Worm (Caenorhabditis elegans) whole organism, L1 larva: ENCODE data around the gene Y73B6BL.23.
A peak's percentile ranks its signal among the peaks of the same experiment; 100 is the strongest.

Source experiments
- C04F5.9 ChIP-seq: sonication (generic microtip); optimal IDR thresholded peaks from 2 replicates; lab custom pipeline; 2016; ENCODE audit warnings: missing genetic modification characterization, missing compliant biosample characterization
- ama-1 ChIP-seq: fragments of 150-350 bp; optimal IDR thresholded peaks from 2 replicates; lab custom pipeline; 2014
- ceh-63 ChIP-seq: fragments of 200-800 bp; sonication (Bioruptor generic); optimal IDR thresholded peaks from 2 replicates; lab custom pipeline; 2018; ENCODE audit warnings: mild to moderate bottlenecking, missing genetic modification characterization, missing compliant biosample characterization
- ceh-8 ChIP-seq: fragments of 200-800 bp; sonication (Bioruptor generic); optimal IDR thresholded peaks from 2 replicates; lab custom pipeline; 2018; ENCODE audit warnings: mild to moderate bottlenecking, missing genetic modification characterization, moderate library complexity, missing compliant biosample characterization
- ceh-90 ChIP-seq: sonication (generic microtip); optimal IDR thresholded peaks from 2 replicates; lab custom pipeline; 2016; ENCODE audit warnings: missing genetic modification characterization, missing compliant biosample characterization
- ces-1 ChIP-seq: fragments of 150-350 bp; optimal IDR thresholded peaks from 2 replicates; lab custom pipeline; 2014; ENCODE audit warnings: missing biosample characterization, missing genetic modification reagents, missing genetic modification characterization
- dpl-1 ChIP-seq, 3 experiments: fragments of 150-350 bp in 2 of 3; sonication (generic microtip) in 1 of 3; optimal IDR thresholded peaks; 2 replicates each; lab custom pipeline; 2014 to 2017; ENCODE audit warnings: missing biosample characterization in 3 of 3, missing genetic modification characterization in 3 of 3, missing genetic modification reagents in 3 of 3
- dsc-1 ChIP-seq: sonication (generic microtip); optimal IDR thresholded peaks from 2 replicates; lab custom pipeline; 2016; ENCODE audit warnings: mild to moderate bottlenecking, missing genetic modification characterization, missing compliant biosample characterization
- efl-1 ChIP-seq, 4 experiments: fragments of 150-350 bp; optimal IDR thresholded peaks in 3 of 4; peaks in 1 of 4; 1 replicate in 1 of 4; 2 replicates in 3 of 4; lab custom pipeline; 2014; ENCODE audit warnings: missing biosample characterization in 2 of 4, missing genetic modification characterization in 2 of 4, missing genetic modification reagents in 2 of 4
- egl-13 ChIP-seq: sonication (generic microtip); optimal IDR thresholded peaks from 2 replicates; lab custom pipeline; 2016; ENCODE audit warnings: missing genotype, missing genetic modification reagents, missing genetic modification characterization, missing compliant biosample characterization
- egl-27 ChIP-seq, 2 experiments: fragments of 150-350 bp in 1 of 2; sonication (generic microtip); optimal IDR thresholded peaks; 3 replicates each; lab custom pipeline; 2017 to 2018; ENCODE audit warnings: missing biosample characterization in 2 of 2, missing genetic modification characterization in 2 of 2, missing genetic modification reagents in 2 of 2
- elt-2 ChIP-seq: sonication (generic microtip); optimal IDR thresholded peaks from 2 replicates; lab custom pipeline; 2016; ENCODE audit warnings: missing genetic modification characterization, mild to moderate bottlenecking, inconsistent platforms, missing compliant biosample characterization, missing genetic modification reagents
- elt-3 ChIP-seq, 6 experiments: fragments of 150-350 bp in 1 of 6; sonication (generic microtip); optimal IDR thresholded peaks; 2 replicates each; lab custom pipeline; 2017 to 2018; ENCODE audit warnings: missing biosample characterization in 6 of 6, missing genetic modification characterization in 6 of 6, inconsistent platforms in 1 of 6
- fkh-10 ChIP-seq: sonication (generic microtip); optimal IDR thresholded peaks from 2 replicates; lab custom pipeline; 2017; ENCODE audit warnings: missing biosample characterization, missing genetic modification reagents, missing genetic modification characterization
- fkh-4 ChIP-seq: sonication (generic microtip); optimal IDR thresholded peaks from 2 replicates; lab custom pipeline; 2016; ENCODE audit warnings: missing compliant biosample characterization, missing genetic modification characterization, borderline replicate concordance
- fos-1 ChIP-seq: fragments of 150-350 bp; optimal IDR thresholded peaks from 2 replicates; lab custom pipeline; 2014; ENCODE audit warnings: missing biosample characterization, missing genetic modification characterization
- grh-1 ChIP-seq: fragments of 200-800 bp; sonication (Bioruptor generic); IDR thresholded peaks from 2 replicates; pipeline ENCODE4 v1.3.6; 2022; ENCODE audit warnings: missing genetic modification reagents, missing genetic modification characterization, missing compliant biosample characterization
- hlh-4 ChIP-seq: sonication (generic microtip); optimal IDR thresholded peaks from 2 replicates; lab custom pipeline; 2016; ENCODE audit warnings: mild to moderate bottlenecking, missing genetic modification characterization, missing compliant biosample characterization
- irx-1 ChIP-seq: sonication (generic microtip); optimal IDR thresholded peaks from 2 replicates; lab custom pipeline; 2016; ENCODE audit warnings: missing genetic modification characterization, missing compliant biosample characterization
- lin-13 ChIP-seq: fragments of 150-350 bp; optimal IDR thresholded peaks from 2 replicates; lab custom pipeline; 2014; ENCODE audit warnings: missing biosample characterization, missing genetic modification reagents, missing genetic modification characterization
- lin-15B ChIP-seq: fragments of 150-350 bp; sonication (generic microtip); optimal IDR thresholded peaks from 3 replicates; lab custom pipeline; 2014; ENCODE audit warnings: missing biosample characterization, missing genetic modification characterization
- lin-35 ChIP-seq, 2 experiments: fragments of 150-350 bp; optimal IDR thresholded peaks; 2 replicates each; lab custom pipeline; 2014; ENCODE audit warnings: missing biosample characterization in 2 of 2, missing genetic modification characterization in 2 of 2, missing genetic modification reagents in 2 of 2
- lin-39 ChIP-seq: fragments of 150-350 bp; optimal IDR thresholded peaks from 2 replicates; lab custom pipeline; 2014; ENCODE audit warnings: missing biosample characterization, missing genetic modification reagents, missing genetic modification characterization
- lir-3 ChIP-seq: sonication (generic microtip); optimal IDR thresholded peaks from 2 replicates; lab custom pipeline; 2016; ENCODE audit warnings: mild to moderate bottlenecking, missing genetic modification characterization, moderate library complexity, missing compliant biosample characterization; ENCODE audit not compliant: poor library complexity
- lsy-2 ChIP-seq, 2 experiments: fragments of 150-350 bp; optimal IDR thresholded peaks; 2 replicates each; lab custom pipeline; 2014; ENCODE audit warnings: missing biosample characterization in 2 of 2, missing genetic modification characterization in 2 of 2
- nhr-19 ChIP-seq: fragments of 200-800 bp; sonication (Bioruptor generic); conservative IDR thresholded peaks from 2 replicates; pipeline ENCODE4 v1.3.6; 2022; ENCODE audit warnings: missing genetic modification characterization, missing compliant biosample characterization
- nhr-20 ChIP-seq: sonication (generic microtip); optimal IDR thresholded peaks from 2 replicates; lab custom pipeline; 2016; ENCODE audit warnings: mild to moderate bottlenecking, missing genetic modification characterization, missing compliant biosample characterization
- nhr-237 ChIP-seq: fragments of 150-350 bp; optimal IDR thresholded peaks from 2 replicates; lab custom pipeline; 2014; ENCODE audit warnings: missing biosample characterization, missing genetic modification characterization
- nhr-47 ChIP-seq: sonication (generic microtip); optimal IDR thresholded peaks from 2 replicates; lab custom pipeline; 2016; ENCODE audit warnings: mild to moderate bottlenecking, missing genetic modification characterization, moderate library complexity, missing compliant biosample characterization
- nhr-71 ChIP-seq: sonication (generic microtip); optimal IDR thresholded peaks from 2 replicates; lab custom pipeline; 2016; ENCODE audit warnings: mild to moderate bottlenecking, missing genetic modification characterization, moderate library complexity, missing compliant biosample characterization
- nhr-84 ChIP-seq: sonication (generic microtip); optimal IDR thresholded peaks from 2 replicates; lab custom pipeline; 2017; ENCODE audit warnings: missing biosample characterization, missing genetic modification characterization
- nhr-85 ChIP-seq: sonication (generic microtip); peaks from one replicate; lab custom pipeline; 2016; ENCODE audit warnings: missing genetic modification characterization, inconsistent platforms, missing compliant biosample characterization
- nhr-90 ChIP-seq: sonication (generic microtip); optimal IDR thresholded peaks from 2 replicates; lab custom pipeline; 2016; ENCODE audit warnings: mild to moderate bottlenecking, missing genetic modification characterization, missing compliant biosample characterization; ENCODE audit not compliant: poor library complexity
- pqm-1 ChIP-seq: sonication (generic microtip); optimal IDR thresholded peaks from 3 replicates; lab custom pipeline; 2017; ENCODE audit warnings: missing biosample characterization, missing genetic modification characterization
- rnt-1 ChIP-seq: sonication (generic microtip); optimal IDR thresholded peaks from 2 replicates; lab custom pipeline; 2016; ENCODE audit warnings: mild to moderate bottlenecking, missing genetic modification characterization, moderate library complexity, missing compliant biosample characterization
- snu-23 ChIP-seq: sonication (generic microtip); optimal IDR thresholded peaks from 2 replicates; lab custom pipeline; 2016; ENCODE audit warnings: missing genetic modification characterization, missing compliant biosample characterization
- sox-4 ChIP-seq: sonication (generic microtip); optimal IDR thresholded peaks from 2 replicates; lab custom pipeline; 2016; ENCODE audit warnings: missing genetic modification characterization, missing compliant biosample characterization
- sptf-1 ChIP-seq: fragments of 150-350 bp; optimal IDR thresholded peaks from 2 replicates; lab custom pipeline; 2014; ENCODE audit warnings: missing biosample characterization, missing genetic modification characterization
- swsn-7 ChIP-seq: sonication (generic microtip); optimal IDR thresholded peaks from 2 replicates; lab custom pipeline; 2016; ENCODE audit warnings: missing genetic modification characterization, missing compliant biosample characterization
- tbx-2 ChIP-seq: sonication (generic microtip); optimal IDR thresholded peaks from 2 replicates; lab custom pipeline; 2016; ENCODE audit warnings: missing genetic modification characterization, missing compliant biosample characterization
- unc-130 ChIP-seq: fragments of 150-350 bp; optimal IDR thresholded peaks from 2 replicates; lab custom pipeline; 2017; ENCODE audit warnings: missing biosample characterization, missing genetic modification characterization, inconsistent platforms
- vab-15 ChIP-seq: sonication (generic microtip); optimal IDR thresholded peaks from 2 replicates; lab custom pipeline; 2017; ENCODE audit warnings: missing genotype, mild to moderate bottlenecking, missing genetic modification characterization, missing compliant biosample characterization
- xbp-1 ChIP-seq: sonication (generic microtip); optimal IDR thresholded peaks from 2 replicates; lab custom pipeline; 2016; ENCODE audit warnings: missing genetic modification characterization, missing compliant biosample characterization
- zag-1 ChIP-seq: fragments of 150-350 bp; optimal IDR thresholded peaks from 2 replicates; lab custom pipeline; 2014; ENCODE audit warnings: missing biosample characterization, missing genetic modification characterization
- ztf-11 ChIP-seq, 2 experiments: sonication (generic microtip); optimal IDR thresholded peaks; 2 replicates each; lab custom pipeline; 2016 to 2017; ENCODE audit warnings: missing genetic modification characterization in 2 of 2, missing biosample characterization in 1 of 2, missing compliant biosample characterization in 1 of 2

Gene Y73B6BL.23

ce11 chrIV:6372267-6372666 is 46.6 kb downstream of the Y73B6BL.23 start:
- TF ChIP-seq lsy-2 (tag; optimal IDR thresholded peaks at IDR 0.05; lab: Kevin White, UChicago), result no peak
- no peak for TF ChIP-seq fkh-10 (GFP tag; lab: Kevin White, UChicago)
- no peak for TF ChIP-seq nhr-85 (tag; lab: Kevin White, UChicago)
- no peak for TF ChIP-seq ceh-8 (GFP tag; lab: Kevin White, UChicago)
- TF ChIP-seq ama-1, result no peak
- no peak for TF ChIP-seq ces-1 (GFP tag; lab: Kevin White, UChicago)
- no peak for TF ChIP-seq nhr-237
- no peak for TF ChIP-seq lin-15B (tag; lab: Kevin White, UChicago)
- TF ChIP-seq grh-1 (GFP tag; lab: Robert Waterston, UW), result no peak
- no peak for TF ChIP-seq tbx-2 (tag; lab: Kevin White, UChicago)
- TF ChIP-seq hlh-4, result no peak
- no peak for TF ChIP-seq sptf-1 (tag; lab: Kevin White, UChicago)
- no peak for TF ChIP-seq lin-39 (tag; lab: Kevin White, UChicago)
- no peak for TF ChIP-seq pqm-1
- no peak for TF ChIP-seq nhr-84
- TF ChIP-seq C04F5.9 (tag; lab: Kevin White, UChicago), result no peak
- TF ChIP-seq egl-27 (tag; optimal IDR thresholded peaks at IDR 0.05; lab: Kevin White, UChicago), result no peak

- TF ChIP-seq sox-4 (tag; lab: Kevin White, UChicago) (peak; percentile 5), nhr-90 (tag; lab: Kevin White, UChicago) (peak; percentile 57), lsy-2 (tag; optimal IDR thresholded peaks at IDR 0.05; lab: Kevin White, UChicago) (peak in 1 of 2 experiments; percentile 52), snu-23 (GFP tag; lab: Kevin White, UChicago) (peak; percentile 37), nhr-19 (GFP tag; lab: Robert Waterston, UW) (peak; percentile 29; the same call in 1 of the 2 replicates), nhr-47 (tag; lab: Kevin White, UChicago) (peak; percentile 56), unc-130 (tag; lab: Kevin White, UChicago) (no peak), ceh-63 (GFP tag; lab: Kevin White, UChicago) (no peak), elt-3 (tag; optimal IDR thresholded peaks at IDR 0.05; lab: Kevin White, UChicago) (no peak), lir-3 (tag; lab: Kevin White, UChicago) (peak; percentile 57), nhr-84 (no peak), ama-1 (no peak), lin-35 (GFP tag; optimal IDR thresholded peaks at IDR 0.05; lab: Kevin White, UChicago) (peak; percentile 75 to 91), nhr-20 (tag; lab: Kevin White, UChicago) (peak; percentile 22), ceh-90 (tag; lab: Kevin White, UChicago) (peak; percentile 77), zag-1 (tag; lab: Kevin White, UChicago) (no peak), elt-2 (peak; percentile 28), efl-1 (optimal IDR thresholded peaks at IDR 0.05; lab: Kevin White, UChicago) (peak; percentile 90 to 92), efl-1 (GFP tag; optimal IDR thresholded peaks at IDR 0.05 in 1 of 2; lab: Kevin White, UChicago) (peak; percentile 89 to 99), tbx-2 (tag; lab: Kevin White, UChicago) (peak; percentile 7), ztf-11 (tag; optimal IDR thresholded peaks at IDR 0.05; lab: Kevin White, UChicago) (peak in 1 of 2 experiments; percentile 8), dsc-1 (tag; lab: Kevin White, UChicago) (peak; percentile 36), dpl-1 (GFP tag; optimal IDR thresholded peaks at IDR 0.05; lab: Kevin White, UChicago) (peak; percentile 78 to 87 (median 85)), fkh-4 (peak; percentile 7), fos-1 (tag; lab: Kevin White, UChicago) (no peak), rnt-1 (peak; percentile 70), vab-15 (tag; lab: Kevin White, UChicago) (no peak), nhr-85 (tag; lab: Kevin White, UChicago) (peak; percentile 80), egl-13 (tag; lab: Kevin White, UChicago) (peak; percentile 32), xbp-1 (tag; lab: Kevin White, UChicago) (peak; percentile 2), lin-13 (GFP tag; lab: Kevin White, UChicago) (no peak), irx-1 (tag; lab: Kevin White, UChicago) (peak; percentile 59), nhr-71 (tag; lab: Kevin White, UChicago) (peak; percentile 58), egl-27 (tag; optimal IDR thresholded peaks at IDR 0.05; lab: Kevin White, UChicago) (no peak), swsn-7 (peak; percentile 26)
Measured at ce11 chrIV:6369489-6369888, 49.4 kb downstream of the Y73B6BL.23 start.
